Worm (Caenorhabditis elegans): ENCODE results near the gene gana-1.
A peak's percentile ranks its signal among the peaks of the same experiment; 100 is the strongest.

gana-1 gene

DNA sequence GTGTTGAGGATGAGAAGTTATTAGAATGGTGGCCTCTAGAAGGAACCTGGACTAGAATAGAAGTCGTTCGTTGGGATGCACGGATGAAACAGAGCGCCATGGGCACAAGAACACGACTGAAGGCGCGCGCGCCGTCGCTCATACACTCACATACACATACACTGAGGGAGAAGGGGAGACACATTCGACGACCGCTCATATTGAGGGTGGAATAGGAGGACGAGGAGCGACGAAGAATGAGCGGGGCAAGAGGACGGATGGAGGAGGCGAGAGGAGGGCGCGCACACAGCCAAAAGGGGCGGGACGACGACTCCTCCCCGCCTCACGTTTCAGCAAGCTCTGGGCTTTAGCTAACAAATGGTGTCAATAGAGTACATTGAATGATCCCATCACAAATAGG lies 48.3 kb upstream of the gana-1 start (continued):
- TF ChIP-seq tlp-1 (tag; optimal IDR thresholded peaks at IDR 0.05) (no peak), lin-15B (tag; optimal IDR thresholded peaks at IDR 0.05) (no peak), ceh-82 (tag; optimal IDR thresholded peaks at IDR 0.05) (peak in 2 of 3 experiments; percentile 8 to 58), swsn-7 (tag; optimal IDR thresholded peaks at IDR 0.05) (peak; percentile 26), efl-3 (GFP tag; optimal IDR thresholded peaks at IDR 0.05) (no peak), ces-1 (GFP tag; optimal IDR thresholded peaks at IDR 0.05) (no peak), unc-30 (tag; optimal IDR thresholded peaks at IDR 0.05) (no peak), nhr-76 (tag; optimal IDR thresholded peaks at IDR 0.05) (no peak), nhr-19 (GFP tag; conservative IDR thresholded peaks at IDR 0.05) (no peak), elt-2 (tag; optimal IDR thresholded peaks at IDR 0.05) (no peak), fkh-4 (tag; optimal IDR thresholded peaks at IDR 0.05; ENCODE audit: borderline replicate concordance) (no peak), tbx-2 (tag; optimal IDR thresholded peaks at IDR 0.05) (no peak), ztf-11 (tag; optimal IDR thresholded peaks at IDR 0.05) (no peak), C04F5.9 (tag; optimal IDR thresholded peaks at IDR 0.05) (no peak), egl-13 (tag; optimal IDR thresholded peaks at IDR 0.05) (no peak), ets-5 (GFP tag; IDR thresholded peaks at IDR 0.05) (no peak), aly-2 (tag; optimal IDR thresholded peaks at IDR 0.05) (no peak), nhr-85 (tag) (no peak), pag-3 (tag; optimal IDR thresholded peaks at IDR 0.05; ENCODE audit: borderline replicate concordance, insufficient read depth) (no peak), snu-23 (GFP tag; optimal IDR thresholded peaks at IDR 0.05) (peak; percentile 29), ceh-8 (GFP tag; optimal IDR thresholded peaks at IDR 0.05) (no peak), lin-35 (GFP tag; optimal IDR thresholded peaks at IDR 0.05) (peak in 1 of 2 experiments; percentile 54), nhr-237 (tag; optimal IDR thresholded peaks at IDR 0.05) (no peak), mef-2 (tag; optimal IDR thresholded peaks at IDR 0.05) (no peak), unc-62 (GFP tag; optimal IDR thresholded peaks at IDR 0.05) (no peak), pax-3 (tag; optimal IDR thresholded peaks at IDR 0.05) (peak; percentile 31), hlh-4 (tag; optimal IDR thresholded peaks at IDR 0.05) (no peak), grh-1 (GFP tag; IDR thresholded peaks at IDR 0.05) (no peak), dpl-1 (GFP tag; optimal IDR thresholded peaks at IDR 0.05) (peak in 1 of 3 experiments; percentile 34), C34B4.2 (tag; optimal IDR thresholded peaks at IDR 0.05) (no peak), nhr-47 (tag; optimal IDR thresholded peaks at IDR 0.05) (peak; percentile 46), mab-9 (GFP tag; IDR thresholded peaks at IDR 0.05) (no peak), pqm-1 (tag; optimal IDR thresholded peaks at IDR 0.05) (no peak), nhr-84 (tag; optimal IDR thresholded peaks at IDR 0.05) (no peak), blmp-1 (tag; optimal IDR thresholded peaks at IDR 0.05) (no peak), isw-1 (GFP tag; IDR thresholded peaks at IDR 0.05) (no peak), fos-1 (tag; optimal IDR thresholded peaks at IDR 0.05) (no peak), lsy-2 (tag; optimal IDR thresholded peaks at IDR 0.05) (no peak), lin-13 (GFP tag; optimal IDR thresholded peaks at IDR 0.05) (no peak), unc-98 (GFP tag; IDR thresholded peaks at IDR 0.05) (no peak), hpl-2 (GFP tag; optimal IDR thresholded peaks at IDR 0.05) (no peak), sptf-1 (tag; optimal IDR thresholded peaks at IDR 0.05) (no peak), sox-4 (tag; optimal IDR thresholded peaks at IDR 0.05) (no peak), vab-15 (tag; optimal IDR thresholded peaks at IDR 0.05) (no peak), nhr-28 (tag; optimal IDR thresholded peaks at IDR 0.05) (no peak), ztf-4 (tag; optimal IDR thresholded peaks at IDR 0.05) (no peak), efl-1 (optimal IDR thresholded peaks at IDR 0.05) (no peak), efl-1 (GFP tag; optimal IDR thresholded peaks at IDR 0.05 in 1 of 2) (peak; percentile 18 to 58), skn-1 (tag; optimal IDR thresholded peaks at IDR 0.05) (no peak), jun-1 (tag; optimal IDR thresholded peaks at IDR 0.05) (no peak)
